Fruit fly (Drosophila melanogaster) whole organism, prepupa: ENCODE measurements around the gene CG5160.
A peak's percentile ranks its signal among the peaks of the same experiment; 100 is the strongest.

Source experiments
- Blimp-1 ChIP-seq: fragments of 200-800 bp; sonication (Bioruptor generic); optimal IDR thresholded peaks from 3 replicates; lab custom pipeline; 2017; ENCODE audit warnings: missing biosample characterization, missing genetic modification characterization, mild to moderate bottlenecking, moderate library complexity, missing genetic modification reagents
- CG10631 ChIP-seq: fragments of 200-800 bp; sonication (Bioruptor generic); optimal IDR thresholded peaks from 2 replicates; lab custom pipeline; 2016; ENCODE audit warnings: missing biosample characterization, missing genetic modification characterization
- CG11294 ChIP-seq: fragments of 200-800 bp; sonication (Bioruptor generic); IDR thresholded peaks from 2 replicates; pipeline ENCODE4 v1.3.6; 2022; ENCODE audit warnings: missing biosample characterization, missing genetic modification characterization
- CG11902 ChIP-seq: fragments of 200-800 bp; sonication (Bioruptor generic); optimal IDR thresholded peaks from 3 replicates; lab custom pipeline; 2016; ENCODE audit warnings: missing biosample characterization, missing genetic modification characterization
- CG15336 ChIP-seq: fragments of 200-800 bp; sonication (Bioruptor generic); IDR thresholded peaks from 2 replicates; pipeline ENCODE4 v1.3.6; 2022; ENCODE audit warnings: missing biosample characterization, missing genetic modification characterization
- CG16779 ChIP-seq: fragments of 200-800 bp; sonication (Bioruptor generic); optimal IDR thresholded peaks from 3 replicates; lab custom pipeline; 2017; ENCODE audit warnings: missing biosample characterization, mild to moderate bottlenecking, missing genetic modification characterization
- CG3032 ChIP-seq: fragments of 200-800 bp; optimal IDR thresholded peaks from 2 replicates; lab custom pipeline; 2019; ENCODE audit warnings: missing biosample characterization, mild to moderate bottlenecking, missing genetic modification characterization, moderate library complexity
- CG31627 ChIP-seq: fragments of 200-800 bp; sonication (Bioruptor generic); optimal IDR thresholded peaks from 3 replicates; lab custom pipeline; 2016; ENCODE audit warnings: missing biosample characterization, missing genetic modification characterization
- CG32006 ChIP-seq: fragments of 200-800 bp; sonication (Bioruptor generic); optimal IDR thresholded peaks from 3 replicates; lab custom pipeline; 2017; ENCODE audit warnings: missing biosample characterization, mild to moderate bottlenecking, missing genetic modification characterization
- CG34406 ChIP-seq: fragments of 200-800 bp; sonication (Bioruptor generic); optimal IDR thresholded peaks from 3 replicates; lab custom pipeline; 2016; ENCODE audit warnings: missing biosample characterization, missing genetic modification characterization
- CG3919 ChIP-seq: fragments of 200-800 bp; sonication (Bioruptor generic); optimal IDR thresholded peaks from 3 replicates; lab custom pipeline; 2016; ENCODE audit warnings: missing biosample characterization, missing genetic modification characterization
- CG7368 ChIP-seq: fragments of 200-800 bp; sonication (Bioruptor generic); optimal IDR thresholded peaks from 3 replicates; lab custom pipeline; 2016; ENCODE audit warnings: missing biosample characterization, missing genetic modification characterization
- CG8119 ChIP-seq: fragments of 200-800 bp; sonication (Bioruptor generic); IDR thresholded peaks from 3 replicates; pipeline ENCODE4 v1.3.6; 2022; ENCODE audit warnings: missing biosample characterization, missing genetic modification characterization
- CG8319 ChIP-seq: fragments of 200-800 bp; sonication (Bioruptor generic); optimal IDR thresholded peaks from 3 replicates; lab custom pipeline; 2016; ENCODE audit warnings: missing biosample characterization, missing genetic modification characterization
- CG9139 ChIP-seq: fragments of 200-800 bp; sonication (Bioruptor generic); optimal IDR thresholded peaks from 3 replicates; lab custom pipeline; 2017; ENCODE audit warnings: missing biosample characterization, mild to moderate bottlenecking, missing genetic modification characterization
- Eip75B ChIP-seq: fragments of 200-800 bp; sonication (Bioruptor generic); optimal IDR thresholded peaks from 3 replicates; lab custom pipeline; 2016; ENCODE audit warnings: missing biosample characterization, missing genetic modification characterization
- Eip78C ChIP-seq: fragments of 200-800 bp; sonication (Bioruptor generic); peaks from one replicate; lab custom pipeline; 2016; ENCODE audit warnings: missing biosample characterization, missing genetic modification characterization
- Gug ChIP-seq: fragments of 200-800 bp; sonication (Bioruptor generic); IDR thresholded peaks from 2 replicates; pipeline ENCODE4 v1.3.6; 2022; ENCODE audit warnings: missing biosample characterization, missing genetic modification characterization
- Hr38 ChIP-seq: sonication (Bioruptor generic); optimal IDR thresholded peaks from 2 replicates; lab custom pipeline; 2016; ENCODE audit warnings: missing biosample characterization, missing genetic modification characterization
- Hr39 ChIP-seq: fragments of 200-800 bp; sonication (Bioruptor generic); optimal IDR thresholded peaks from 2 replicates; lab custom pipeline; 2016; ENCODE audit warnings: missing biosample characterization, missing genetic modification characterization
- Hr4 ChIP-seq: fragments of 200-800 bp; sonication (Bioruptor generic); optimal IDR thresholded peaks from 3 replicates; lab custom pipeline; 2016; ENCODE audit warnings: missing biosample characterization, missing genetic modification characterization
- Lpt ChIP-seq: fragments of 200-800 bp; sonication (Bioruptor generic); optimal IDR thresholded peaks from 3 replicates; lab custom pipeline; 2016; ENCODE audit warnings: missing biosample characterization, missing genetic modification characterization
- Smox ChIP-seq: fragments of 200-800 bp; sonication (Bioruptor generic); optimal IDR thresholded peaks from 3 replicates; lab custom pipeline; 2016; ENCODE audit warnings: missing biosample characterization, missing genetic modification characterization
- Sox102F ChIP-seq: fragments of 200-800 bp; sonication (Bioruptor generic); optimal IDR thresholded peaks from 2 replicates; lab custom pipeline; 2016; ENCODE audit warnings: missing biosample characterization, mild to moderate bottlenecking, missing genetic modification characterization
- Sox15 ChIP-seq: fragments of 200-800 bp; sonication (Bioruptor generic); optimal IDR thresholded peaks from 3 replicates; lab custom pipeline; 2016; ENCODE audit warnings: missing biosample characterization, missing genetic modification characterization
- achi ChIP-seq: fragments of 200-800 bp; sonication (Bioruptor generic); optimal IDR thresholded peaks from 3 replicates; lab custom pipeline; 2016; ENCODE audit warnings: missing biosample characterization, missing genetic modification characterization
- acj6 ChIP-seq: fragments of 200-800 bp; sonication (Bioruptor generic); optimal IDR thresholded peaks from 3 replicates; lab custom pipeline; 2016; ENCODE audit warnings: missing biosample characterization, missing genetic modification characterization
- cyc ChIP-seq: fragments of 200-800 bp; sonication (Bioruptor generic); optimal IDR thresholded peaks from 3 replicates; lab custom pipeline; 2016; ENCODE audit warnings: missing biosample characterization, missing genetic modification characterization
- dac ChIP-seq: fragments of 200-800 bp; sonication (Bioruptor generic); optimal IDR thresholded peaks from 2 replicates; lab custom pipeline; 2017; ENCODE audit warnings: missing biosample characterization, mild to moderate bottlenecking, missing genetic modification characterization
- eg ChIP-seq: fragments of 200-800 bp; sonication (Bioruptor generic); IDR thresholded peaks from 3 replicates; pipeline ENCODE4 v1.3.6; 2022; ENCODE audit warnings: missing biosample characterization, missing genetic modification characterization
- fkh ChIP-seq: fragments of 200-800 bp; sonication (Bioruptor generic); optimal IDR thresholded peaks from 3 replicates; lab custom pipeline; 2017; ENCODE audit warnings: missing biosample characterization, mild to moderate bottlenecking, missing genetic modification characterization, moderate library complexity
- net ChIP-seq: fragments of 200-800 bp; sonication (Bioruptor generic); optimal IDR thresholded peaks from 3 replicates; lab custom pipeline; 2016; ENCODE audit warnings: missing biosample characterization, missing genetic modification characterization
- pdm3 ChIP-seq: fragments of 200-800 bp; sonication (Bioruptor generic); optimal IDR thresholded peaks from 3 replicates; lab custom pipeline; 2016; ENCODE audit warnings: missing biosample characterization, missing genetic modification characterization
- salr ChIP-seq, 2 experiments: fragments of 200-800 bp; sonication (Bioruptor generic); optimal IDR thresholded peaks; 3 replicates each; lab custom pipeline; 2016 to 2018; ENCODE audit warnings: missing biosample characterization in 2 of 2, missing genetic modification characterization in 2 of 2, mild to moderate bottlenecking in 1 of 2
- spab ChIP-seq: fragments of 200-800 bp; sonication (Bioruptor generic); optimal IDR thresholded peaks from 2 replicates; lab custom pipeline; 2017; ENCODE audit warnings: missing biosample characterization, mild to moderate bottlenecking, missing genetic modification characterization, missing genetic modification reagents
- ss ChIP-seq, 2 experiments: fragments of 200-800 bp; sonication (Bioruptor generic); optimal IDR thresholded peaks; 2 replicates in 1 of 2; 3 replicates in 1 of 2; lab custom pipeline; 2017 to 2018; ENCODE audit warnings: mild to moderate bottlenecking in 2 of 2, missing biosample characterization in 2 of 2, missing genetic modification characterization in 2 of 2, moderate library complexity in 1 of 2
- vri ChIP-seq: fragments of 200-800 bp; sonication (Bioruptor generic); optimal IDR thresholded peaks from 3 replicates; lab custom pipeline; 2016; ENCODE audit warnings: missing biosample characterization, mild to moderate bottlenecking, missing genetic modification characterization

Gene CG5160

dm6 chr2L:7426326-7427066 is 27.9 kb upstream of the CG5160 start, which contains the start of gene muc (continued):
- TF ChIP-seq Sox15 (GFP tag; lab: Kevin White, UChicago) (peak; percentile 14), salr (GFP tag; optimal IDR thresholded peaks at IDR 0.05; lab: Kevin White, UChicago) (peak in 1 of 2 experiments; percentile 8), Eip75B (GFP tag; lab: Kevin White, UChicago) (peak; percentile 23), CG31627 (GFP tag; lab: Kevin White, UChicago) (peak; percentile 60), Smox (GFP tag; lab: Kevin White, UChicago) (peak; percentile 59), Sox102F (GFP tag; lab: Kevin White, UChicago) (no peak), CG34406 (GFP tag; lab: Kevin White, UChicago) (peak; percentile 18), CG11294 (GFP tag; lab: Robert Waterston, UW) (no peak), CG7368 (GFP tag; lab: Kevin White, UChicago) (no peak), pdm3 (GFP tag; lab: Kevin White, UChicago) (peak; percentile 9), Hr39 (GFP tag; lab: Kevin White, UChicago) (peak; percentile 18), Lpt (no peak), CG16779 (tag; lab: Kevin White, UChicago) (no peak), Eip78C (GFP tag; lab: Kevin White, UChicago) (peak; percentile 69), CG9139 (GFP tag; lab: Kevin White, UChicago) (no peak), spab (no peak), Blimp-1 (GFP tag; lab: Kevin White, UChicago) (no peak), net (GFP tag; lab: Kevin White, UChicago) (no peak), Hr4 (no peak), CG8319 (GFP tag; lab: Kevin White, UChicago) (no peak), ss (GFP tag; optimal IDR thresholded peaks at IDR 0.05; lab: Kevin White, UChicago) (no peak), Hr38 (no peak), vri (GFP tag; lab: Kevin White, UChicago) (no peak), acj6 (GFP tag; lab: Kevin White, UChicago) (no peak), cyc (GFP tag; lab: Kevin White, UChicago) (peak; percentile 0), dac (GFP tag; lab: Kevin White, UChicago) (no peak), fkh (GFP tag; lab: Kevin White, UChicago) (no peak), CG8119 (no peak), achi (GFP tag; lab: Kevin White, UChicago) (no peak), Gug (no peak), CG32006 (GFP tag; lab: Kevin White, UChicago) (peak; percentile 27), CG11902 (GFP tag; lab: Kevin White, UChicago) (no peak), eg (GFP tag; lab: Robert Waterston, UW) (peak; percentile 42; the same call in 2 of the 3 replicates), CG3919 (GFP tag; lab: Kevin White, UChicago) (peak; percentile 27)

- TF ChIP-seq CG3032 (tag; lab: Kevin White, UChicago) = no peak
- no peak for TF ChIP-seq CG3919 (GFP tag; lab: Kevin White, UChicago)
- TF ChIP-seq CG10631 (GFP tag; lab: Kevin White, UChicago) = no peak
- no peak for TF ChIP-seq CG15336 (GFP tag; lab: Robert Waterston, UW)
These were observed 27.1 kb upstream of the CG5160 start for dm6 chr2L:7425690-7426056.
